Worm (Caenorhabditis elegans): ENCODE measurements around the gene abts-3.

- no peak for TF ChIP-seq pha-4 (tag; optimal IDR thresholded peaks at IDR 0.05)
- no peak for TF ChIP-seq lin-35 (GFP tag; optimal IDR thresholded peaks at IDR 0.05)
- no peak for TF ChIP-seq hrde-1 (tag; optimal IDR thresholded peaks at IDR 0.05; ENCODE audit: borderline replicate concordance)
- no peak for TF ChIP-seq gei-17 (GFP tag; optimal IDR thresholded peaks at IDR 0.05)
- TF ChIP-seq rec-8 (tag; optimal IDR thresholded peaks at IDR 0.05), result peak in 1 of 2 experiments; percentile 29
- TF ChIP-seq nhr-27 (tag; optimal IDR thresholded peaks at IDR 0.05), result no peak
- TF ChIP-seq ets-4 (GFP tag; optimal IDR thresholded peaks at IDR 0.05), result no peak
- no peak for TF ChIP-seq lir-1 (GFP tag; conservative IDR thresholded peaks at IDR 0.05)
These were observed 35.3 kb upstream of the abts-3 start, which contains the start of the genes tpp-2 and rbbp-5 for ce11 chrII:6097441-6097840.

Measured in whole organism, young adult.